1 fruit fly cellular context compared by ENCODE assay signal in genomic region chr3L:22749147-22749550, dm6.
A peak's percentile ranks its signal among the peaks of the same experiment; 100 is the strongest.
TF ChIP-seq lines count a peak whose summit lies in the region.

SPoCk (plus strand) TSS chr3L:22749444.

TF ChIP-seq in whole organism, embryonic, 481 proteins besides CTCF, POLR2A, EP300 and RAD21 (continued from another document):
- TF ChIP-seq Meics (GFP tag; optimal IDR thresholded peaks at IDR 0.05; lab: Kevin White, UChicago) (no peak), crc (GFP tag; optimal IDR thresholded peaks at IDR 0.05; lab: Kevin White, UChicago) (no peak), CG5245 (GFP tag; optimal IDR thresholded peaks at IDR 0.05; lab: Kevin White, UChicago) (no peak), CG10543 (GFP tag; optimal IDR thresholded peaks at IDR 0.05; lab: Kevin White, UChicago) (no peak), CG1792 (GFP tag; optimal IDR thresholded peaks at IDR 0.05; lab: Kevin White, UChicago) (no peak), CG12104 (GFP tag; optimal IDR thresholded peaks at IDR 0.05; lab: Kevin White, UChicago) (no peak), pfk (GFP tag; optimal IDR thresholded peaks at IDR 0.05; lab: Kevin White, UChicago) (no peak), her (GFP tag; optimal IDR thresholded peaks at IDR 0.05; lab: Kevin White, UChicago) (no peak), seq (GFP tag; IDR thresholded peaks at IDR 0.05; lab: Robert Waterston, UW) (no peak), danr (GFP tag; IDR thresholded peaks at IDR 0.05; lab: Robert Waterston, UW) (no peak), eve (GFP tag; optimal IDR thresholded peaks at IDR 0.05; lab: Kevin White, UChicago) (no peak), toy (GFP tag; IDR thresholded peaks at IDR 0.05; lab: Robert Waterston, UW) (0 out of 2 replicates have a peak, but pooled peaks have one; percentile 35), Atf3 (GFP tag; optimal IDR thresholded peaks at IDR 0.05; lab: Kevin White, UChicago) (no peak), CG7963 (GFP tag; IDR thresholded peaks at IDR 0.05; lab: Robert Waterston, UW; ENCODE audit: partially characterized antibody) (no peak), luna (GFP tag; optimal IDR thresholded peaks at IDR 0.05; lab: Kevin White, UChicago) (no peak), CG14667 (GFP tag; IDR thresholded peaks at IDR 0.05; lab: Robert Waterston, UW) (no peak), CG8478 (optimal IDR thresholded peaks at IDR 0.05; lab: Kevin White, UChicago) (no peak), dimm (GFP tag; IDR thresholded peaks at IDR 0.05; lab: Robert Waterston, UW) (no peak), Hmr (GFP tag; optimal IDR thresholded peaks at IDR 0.05; lab: Kevin White, UChicago) (peak; percentile 24), Mad (GFP tag; optimal IDR thresholded peaks at IDR 0.05; lab: Kevin White, UChicago) (no peak), Mrtf (GFP tag; IDR thresholded peaks at IDR 0.05; lab: Robert Waterston, UW) (no peak), Fer3 (tag; optimal IDR thresholded peaks at IDR 0.05; lab: Kevin White, UChicago) (no peak), Adf1 (GFP tag; IDR thresholded peaks at IDR 0.05; lab: Robert Waterston, UW) (no peak), Oaz (GFP tag; IDR thresholded peaks at IDR 0.05; lab: Robert Waterston, UW) (no peak), unc-4 (GFP tag; IDR thresholded peaks at IDR 0.05; lab: Robert Waterston, UW; ENCODE audit: partially characterized antibody) (no peak), Vsx1 (GFP tag; optimal IDR thresholded peaks at IDR 0.05; lab: Kevin White, UChicago) (no peak), CG13424 (tag; optimal IDR thresholded peaks at IDR 0.05; lab: Kevin White, UChicago) (no peak), ssp (GFP tag; IDR thresholded peaks at IDR 0.05; lab: Robert Waterston, UW) (no peak), Sox100B (GFP tag; optimal IDR thresholded peaks at IDR 0.05; lab: Kevin White, UChicago) (no peak), CG11093 (GFP tag; IDR thresholded peaks at IDR 0.05; lab: Robert Waterston, UW) (no peak), CG17568 (GFP tag; optimal IDR thresholded peaks at IDR 0.05; lab: Kevin White, UChicago) (no peak), CG14014 (GFP tag; IDR thresholded peaks at IDR 0.05; lab: Robert Waterston, UW) (no peak), CkIIα-i1 (GFP tag; IDR thresholded peaks at IDR 0.05; lab: Robert Waterston, UW) (no peak), CG1832 (GFP tag; optimal IDR thresholded peaks at IDR 0.05; lab: Kevin White, UChicago) (no peak), NC2α (GFP tag; optimal IDR thresholded peaks at IDR 0.05; lab: Kevin White, UChicago) (no peak), CG32772 (GFP tag; IDR thresholded peaks at IDR 0.05; lab: Robert Waterston, UW) (no peak), CG4820 (GFP tag; optimal IDR thresholded peaks at IDR 0.05; lab: Kevin White, UChicago) (no peak), Deaf1 (tag; optimal IDR thresholded peaks at IDR 0.05; lab: Kevin White, UChicago) (peak; percentile 48), gcm2 (GFP tag; optimal IDR thresholded peaks at IDR 0.05; lab: Kevin White, UChicago) (no peak), dati (GFP tag; IDR thresholded peaks at IDR 0.05; lab: Robert Waterston, UW) (no peak), MESR4 (GFP tag; optimal IDR thresholded peaks at IDR 0.05; lab: Kevin White, UChicago) (peak; percentile 15), Bgb (GFP tag; IDR thresholded peaks at IDR 0.05; lab: Robert Waterston, UW; ENCODE audit: partially characterized antibody) (peak; percentile 36; the same call in 1 of the 2 replicates), CG3065 (GFP tag; optimal IDR thresholded peaks at IDR 0.05; lab: Kevin White, UChicago) (no peak), al (GFP tag; IDR thresholded peaks at IDR 0.05; lab: Robert Waterston, UW) (no peak), salm (tag; optimal IDR thresholded peaks at IDR 0.05; lab: Kevin White, UChicago) (no peak)
